Fruit fly (Drosophila melanogaster): Measurements from ENCODE around the gene CG32024.

DNA sequence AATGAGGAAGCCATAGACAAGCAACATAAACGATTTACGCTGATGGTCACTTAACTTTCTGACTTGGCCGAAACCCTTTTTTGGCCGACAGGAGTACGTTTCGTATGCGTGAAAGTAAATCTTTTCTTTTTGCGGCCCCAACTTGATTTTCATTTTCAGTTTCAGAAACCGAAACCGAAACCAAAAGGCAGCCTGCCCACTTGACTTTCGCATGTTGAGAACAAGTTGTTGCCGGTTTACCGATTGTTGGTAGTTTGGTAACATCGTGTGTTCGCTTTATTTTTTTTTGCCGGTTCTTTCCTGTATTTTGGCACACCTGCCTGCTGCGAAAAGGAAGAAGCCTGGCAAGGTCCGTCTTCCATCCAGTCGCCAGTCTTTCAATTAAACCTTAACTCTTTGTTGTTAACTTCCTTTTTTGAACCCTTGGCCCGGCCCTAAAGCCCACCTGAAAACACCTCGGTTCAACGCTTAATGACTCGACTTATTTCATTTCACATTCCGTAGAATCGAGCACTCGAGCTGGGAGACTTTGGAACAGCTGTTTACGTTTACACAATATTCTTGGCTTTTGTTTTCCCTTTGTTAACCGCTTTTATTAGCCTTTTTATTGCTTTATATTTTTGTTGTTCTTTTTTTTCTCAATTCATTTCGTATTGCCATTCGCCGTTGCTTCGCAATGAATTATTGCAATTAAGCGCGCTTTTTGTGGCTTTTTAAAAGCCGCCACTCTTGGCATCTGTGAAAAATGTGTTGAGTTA, 32.2 kb upstream of the CG32024 start:
- TF ChIP-seq CG15710 (tag; optimal IDR thresholded peaks at IDR 0.05) (peak; percentile 25), fd96Ca (GFP tag; IDR thresholded peaks at IDR 0.05) (no peak), CG8301 (tag; optimal IDR thresholded peaks at IDR 0.05) (no peak), rn (GFP tag; IDR thresholded peaks at IDR 0.05) (no peak), CG17806 (tag; optimal IDR thresholded peaks at IDR 0.05) (no peak), CG32121 (GFP tag; IDR thresholded peaks at IDR 0.05) (no peak), CG13204 (GFP tag; optimal IDR thresholded peaks at IDR 0.05) (peak; percentile 53), EcR (GFP tag; optimal IDR thresholded peaks at IDR 0.05) (peak; percentile 58), CG10348 (GFP tag; IDR thresholded peaks at IDR 0.05) (no peak), CG4496 (GFP tag; IDR thresholded peaks at IDR 0.05) (no peak), CG14655 (GFP tag; optimal IDR thresholded peaks at IDR 0.05) (no peak), Pif1B (GFP tag; optimal IDR thresholded peaks at IDR 0.05) (no peak), D1 (tag; optimal IDR thresholded peaks at IDR 0.05) (no peak), CG34367 (tag; optimal IDR thresholded peaks at IDR 0.05) (peak; percentile 11)
